Worm (Caenorhabditis elegans): ENCODE measurements around the gene C02G6.3.

ce11 chrV:5895021-5895420 lies 14.9 kb downstream of the C02G6.3 start, which contains the start of gene grd-9:
- TF ChIP-seq bed-2 (GFP tag; IDR thresholded peaks at IDR 0.05) = no peak
- no peak for TF ChIP-seq F57A8.1 (GFP tag; optimal IDR thresholded peaks at IDR 0.05)
- TF ChIP-seq T07F8.4 (tag; optimal IDR thresholded peaks at IDR 0.05) = no peak
- no peak for TF ChIP-seq snpc-4 (GFP tag; optimal IDR thresholded peaks at IDR 0.05)
- no peak for TF ChIP-seq snpc-4 (tag; optimal IDR thresholded peaks at IDR 0.05)
- no peak for TF ChIP-seq nfya-2 (GFP tag; IDR thresholded peaks at IDR 0.05)
- no peak for TF ChIP-seq ztf-6 (GFP tag; IDR thresholded peaks at IDR 0.05)
- TF ChIP-seq F23B12.7 (tag; optimal IDR thresholded peaks at IDR 0.05; ENCODE audit: insufficient read depth) = no peak
- TF ChIP-seq nhr-179 (tag; optimal IDR thresholded peaks at IDR 0.05) = no peak
- no peak for TF ChIP-seq athp-1 (tag; optimal IDR thresholded peaks at IDR 0.05)

All from whole organism, young adult.